Fruit fly (Drosophila melanogaster) whole organism, prepupa: Measurements from ENCODE around the gene CG32075.

Experiments
- Blimp-1 ChIP-seq: fragments of 200-800 bp; sonication (Bioruptor generic); optimal IDR thresholded peaks from 3 replicates; lab custom pipeline; 2017; ENCODE audit warnings: missing biosample characterization, missing genetic modification characterization, mild to moderate bottlenecking, moderate library complexity, missing genetic modification reagents
- CG16779 ChIP-seq: fragments of 200-800 bp; sonication (Bioruptor generic); optimal IDR thresholded peaks from 3 replicates; lab custom pipeline; 2017; ENCODE audit warnings: missing biosample characterization, mild to moderate bottlenecking, missing genetic modification characterization
- CG31627 ChIP-seq: fragments of 200-800 bp; sonication (Bioruptor generic); optimal IDR thresholded peaks from 3 replicates; lab custom pipeline; 2016; ENCODE audit warnings: missing biosample characterization, missing genetic modification characterization
- CG8632 ChIP-seq: fragments of 200-800 bp; sonication (Bioruptor generic); optimal IDR thresholded peaks from 3 replicates; lab custom pipeline; 2016; ENCODE audit warnings: missing biosample characterization, missing genetic modification characterization
- Eip75B ChIP-seq: fragments of 200-800 bp; sonication (Bioruptor generic); optimal IDR thresholded peaks from 3 replicates; lab custom pipeline; 2016; ENCODE audit warnings: missing biosample characterization, missing genetic modification characterization
- Eip93F ChIP-seq: fragments of 200-800 bp; sonication (Bioruptor generic); optimal IDR thresholded peaks from 2 replicates; lab custom pipeline; 2016; ENCODE audit warnings: missing biosample characterization, mild to moderate bottlenecking, missing genetic modification characterization
- Ets21C ChIP-seq: fragments of 200-800 bp; sonication (Bioruptor generic); optimal IDR thresholded peaks from 3 replicates; lab custom pipeline; 2016; ENCODE audit warnings: missing biosample characterization, missing genetic modification characterization
- Sox15 ChIP-seq: fragments of 200-800 bp; sonication (Bioruptor generic); optimal IDR thresholded peaks from 3 replicates; lab custom pipeline; 2016; ENCODE audit warnings: missing biosample characterization, missing genetic modification characterization
- fkh ChIP-seq: fragments of 200-800 bp; sonication (Bioruptor generic); optimal IDR thresholded peaks from 3 replicates; lab custom pipeline; 2017; ENCODE audit warnings: missing biosample characterization, mild to moderate bottlenecking, missing genetic modification characterization, moderate library complexity
- salr ChIP-seq, 2 experiments: fragments of 200-800 bp; sonication (Bioruptor generic); optimal IDR thresholded peaks; 3 replicates each; lab custom pipeline; 2016 to 2018; ENCODE audit warnings: missing biosample characterization in 2 of 2, missing genetic modification characterization in 2 of 2, mild to moderate bottlenecking in 1 of 2
- spab ChIP-seq: fragments of 200-800 bp; sonication (Bioruptor generic); optimal IDR thresholded peaks from 2 replicates; lab custom pipeline; 2017; ENCODE audit warnings: missing biosample characterization, mild to moderate bottlenecking, missing genetic modification characterization, missing genetic modification reagents

DNA sequence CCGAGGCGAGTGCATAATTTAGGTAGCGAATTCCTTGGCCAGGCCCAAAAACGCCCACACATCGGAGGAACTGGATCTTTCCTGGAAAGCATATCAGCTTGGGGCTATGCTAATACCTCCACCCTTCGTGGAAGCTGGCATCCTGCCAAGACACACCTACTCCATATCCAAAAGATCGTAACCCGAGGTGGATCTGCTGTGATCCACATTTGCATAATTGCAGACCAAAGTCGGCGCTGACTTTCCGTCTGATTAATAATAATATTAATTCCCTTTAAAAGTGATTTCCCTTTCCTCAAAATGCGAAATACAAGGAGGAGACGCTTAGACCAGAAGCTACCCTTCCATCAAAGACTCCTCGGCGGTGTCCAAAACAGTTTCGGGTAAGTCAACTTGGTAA lies 39.5 kb downstream of the CG32075 start, which contains the start of gene CG32079:
- TF ChIP-seq CG31627 (no peak), CG8632 (GFP tag; lab: Kevin White, UChicago) (no peak), Sox15 (GFP tag; lab: Kevin White, UChicago) (no peak), spab (GFP tag; lab: Kevin White, UChicago) (no peak), salr (GFP tag; optimal IDR thresholded peaks at IDR 0.05; lab: Kevin White, UChicago) (no peak), Eip75B (GFP tag; lab: Kevin White, UChicago) (no peak), CG16779 (tag; lab: Kevin White, UChicago) (no peak), Blimp-1 (GFP tag; lab: Kevin White, UChicago) (no peak), fkh (GFP tag; lab: Kevin White, UChicago) (no peak), Ets21C (GFP tag; lab: Kevin White, UChicago) (no peak), Eip93F (GFP tag; lab: Kevin White, UChicago) (no peak)
